Worm (Caenorhabditis elegans) whole organism, midembryonic: Measurements from ENCODE around the gene tax-6.

Experiments used
- T22C8.4 ChIP-seq: fragments of 200-800 bp; sonication (Bioruptor generic); IDR thresholded peaks from 2 replicates; pipeline ENCODE4 v1.3.6; 2022; ENCODE audit warnings: missing genetic modification characterization, missing compliant biosample characterization
- cog-1 ChIP-seq: sonication (generic microtip); optimal IDR thresholded peaks from 2 replicates; lab custom pipeline; 2016; ENCODE audit warnings: missing genetic modification characterization, missing compliant biosample characterization
- flt-1 ChIP-seq: fragments of 200-800 bp; sonication (Bioruptor generic); IDR thresholded peaks from 2 replicates; pipeline ENCODE4 v1.3.6; 2022; ENCODE audit warnings: missing genetic modification characterization, missing compliant biosample characterization
- klf-2 ChIP-seq: fragments of 200-800 bp; sonication (Bioruptor generic); conservative IDR thresholded peaks from 2 replicates; pipeline ENCODE4 v1.3.6; 2022; ENCODE audit warnings: missing genetic modification reagents, missing genetic modification characterization, missing compliant biosample characterization
- med-1 ChIP-seq: sonication (generic microtip); optimal IDR thresholded peaks from 2 replicates; lab custom pipeline; 2017; ENCODE audit warnings: missing genetic modification characterization, mild to moderate bottlenecking, missing compliant biosample characterization, antibody characterized with exemption, missing genetic modification reagents; ENCODE audit not compliant: insufficient read depth
- ref-1 ChIP-seq: fragments of 200-800 bp; sonication (Bioruptor generic); conservative IDR thresholded peaks from 2 replicates; pipeline ENCODE4 v1.3.6; 2022; ENCODE audit warnings: missing genetic modification reagents, missing genetic modification characterization, missing compliant biosample characterization
- tab-1 ChIP-seq: fragments of 200-800 bp; sonication (Bioruptor generic); IDR thresholded peaks from 2 replicates; pipeline ENCODE4 v1.3.6; 2022; ENCODE audit warnings: missing genetic modification characterization, missing compliant biosample characterization
- ztf-23 ChIP-seq: fragments of 200-800 bp; sonication (Bioruptor generic); IDR thresholded peaks from 2 replicates; pipeline ENCODE4 v1.3.6; 2022; ENCODE audit warnings: missing genetic modification reagents, missing genetic modification characterization, missing compliant biosample characterization
- ztf-29 ChIP-seq: fragments of 200-800 bp; sonication (Bioruptor generic); IDR thresholded peaks from 2 replicates; pipeline ENCODE4 v1.3.6; 2022; ENCODE audit warnings: missing genetic modification reagents, missing genetic modification characterization, missing compliant biosample characterization

The tax-6 gene

ce11 chrIV:10502345-10502744 is 945 bp upstream of the tax-6 start:
- no peak for TF ChIP-seq tab-1 (GFP tag; lab: Robert Waterston, UW)
- TF ChIP-seq ztf-29, result no peak
- TF ChIP-seq med-1 (GFP tag; lab: Kevin White, UChicago), result no peak
- TF ChIP-seq klf-2, result no peak
- TF ChIP-seq ztf-23 (GFP tag; lab: Robert Waterston, UW), result no peak
- no peak for TF ChIP-seq T22C8.4 (GFP tag; lab: Robert Waterston, UW)
- no peak for TF ChIP-seq flt-1
- TF ChIP-seq cog-1 (tag; lab: Kevin White, UChicago), result no peak
- no peak for TF ChIP-seq ref-1 (GFP tag; lab: Robert Waterston, UW)

- TF ChIP-seq flt-1 (no peak), ztf-29 (no peak), tab-1 (GFP tag; lab: Robert Waterston, UW) (no peak), ztf-23 (GFP tag; lab: Robert Waterston, UW) (no peak), ref-1 (GFP tag; lab: Robert Waterston, UW) (no peak), cog-1 (tag; lab: Kevin White, UChicago) (no peak), klf-2 (no peak), med-1 (GFP tag; lab: Kevin White, UChicago) (no peak), T22C8.4 (GFP tag; lab: Robert Waterston, UW) (no peak)
Measured at ce11 chrIV:10500481-10500880, 919 bp downstream of the tax-6 start.

- TF ChIP-seq med-1 (GFP tag; lab: Kevin White, UChicago) (no peak), flt-1 (no peak), ztf-23 (GFP tag; lab: Robert Waterston, UW) (0 out of 2 replicates have a peak, but pooled peaks have one; percentile 43), ref-1 (GFP tag; lab: Robert Waterston, UW) (no peak), klf-2 (no peak)
Measured at ce11 chrIV:10499948-10500356, 1.4 kb downstream of the tax-6 start.

- TF ChIP-seq ztf-29 (no peak), ref-1 (GFP tag; lab: Robert Waterston, UW) (no peak), flt-1 (no peak), tab-1 (GFP tag; lab: Robert Waterston, UW) (no peak), med-1 (GFP tag; lab: Kevin White, UChicago) (no peak), T22C8.4 (GFP tag; lab: Robert Waterston, UW) (no peak), cog-1 (tag; lab: Kevin White, UChicago) (no peak), ztf-23 (GFP tag; lab: Robert Waterston, UW) (no peak), klf-2 (no peak)
Measured at ce11 chrIV:10498401-10498800, 3.0 kb downstream of the tax-6 start.

- TF ChIP-seq med-1 (GFP tag; lab: Kevin White, UChicago) (no peak), ztf-23 (GFP tag; lab: Robert Waterston, UW) (no peak), flt-1 (no peak), T22C8.4 (GFP tag; lab: Robert Waterston, UW) (no peak), ref-1 (GFP tag; lab: Robert Waterston, UW) (no peak), cog-1 (tag; lab: Kevin White, UChicago) (no peak), tab-1 (GFP tag; lab: Robert Waterston, UW) (no peak), ztf-29 (no peak), klf-2 (no peak)
Measured at ce11 chrIV:10489409-10489808, 12.0 kb downstream of the tax-6 start.

DNA sequence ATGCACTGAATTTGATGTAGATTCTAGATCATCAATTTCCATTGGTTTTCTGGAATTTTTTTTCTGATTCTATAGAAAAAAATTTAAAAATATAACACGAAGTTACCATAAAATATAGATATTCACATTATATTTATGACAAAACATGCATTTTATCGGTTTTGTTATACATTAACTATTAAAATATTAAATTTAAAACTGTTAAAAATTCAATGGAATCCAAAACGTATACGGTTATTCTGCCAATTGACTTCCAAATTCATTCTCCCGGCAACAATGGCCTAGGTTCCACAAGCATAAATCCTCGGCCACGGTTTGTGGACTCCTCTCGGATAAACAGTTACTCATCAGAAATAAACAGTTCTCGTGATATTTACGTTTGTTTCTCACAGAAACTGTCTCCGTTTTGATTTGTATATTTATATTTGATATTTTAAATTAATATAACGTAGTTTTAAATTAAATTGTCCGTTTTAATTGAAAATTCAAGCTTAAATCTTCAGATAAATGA is 17.7 kb downstream of the tax-6 start, which contains the start of the genes F01D4.5 and ced-5:
Gene F01D4.5 (minus strand): TSS at position 51 of the 511 bp plus-strand sequence.
Gene ced-5 (plus strand): TSS at position 504 of the 511 bp plus-strand sequence.
- no peak for TF ChIP-seq klf-2
- peak; percentile 42; the same call in 1 of the 2 replicates for TF ChIP-seq ztf-23 (GFP tag; lab: Robert Waterston, UW)
- TF ChIP-seq med-1 (GFP tag; lab: Kevin White, UChicago), result no peak
- 0 out of 2 replicates have a peak, but pooled peaks have one; percentile 18 for TF ChIP-seq T22C8.4 (GFP tag; lab: Robert Waterston, UW)
- TF ChIP-seq flt-1, result peak; percentile 83
- peak; percentile 64 for TF ChIP-seq cog-1 (tag; lab: Kevin White, UChicago)
- no peak for TF ChIP-seq ztf-29
- TF ChIP-seq tab-1 (GFP tag; lab: Robert Waterston, UW), result no peak
- no peak for TF ChIP-seq ref-1 (GFP tag; lab: Robert Waterston, UW)

DNA sequence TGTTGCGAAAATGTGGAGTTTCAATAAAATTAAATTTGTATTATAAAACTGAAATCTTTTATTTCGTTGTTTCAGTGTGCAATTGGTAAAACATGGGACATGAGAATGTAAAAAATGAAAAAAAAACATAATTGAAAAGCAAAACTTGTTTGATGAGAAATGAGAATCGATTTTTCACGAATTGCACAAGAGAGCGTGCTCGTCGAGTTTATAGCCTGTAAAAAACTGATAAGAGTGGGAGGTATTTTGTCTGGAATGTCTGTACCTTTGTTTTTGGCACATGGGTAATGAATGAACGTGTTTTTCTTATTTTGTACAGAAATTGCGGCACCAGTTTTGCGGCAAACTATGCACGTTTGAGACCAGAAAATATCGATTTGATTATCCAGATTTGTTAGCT is 18.8 kb downstream of the tax-6 start:
- no peak for TF ChIP-seq T22C8.4 (GFP tag; lab: Robert Waterston, UW)
- TF ChIP-seq med-1 (GFP tag; lab: Kevin White, UChicago), result no peak
- no peak for TF ChIP-seq ztf-29
- no peak for TF ChIP-seq flt-1
- no peak for TF ChIP-seq ztf-23 (GFP tag; lab: Robert Waterston, UW)

- TF ChIP-seq tab-1 (GFP tag; lab: Robert Waterston, UW) (no peak), T22C8.4 (GFP tag; lab: Robert Waterston, UW) (no peak), ztf-29 (no peak), med-1 (GFP tag; lab: Kevin White, UChicago) (no peak), flt-1 (no peak), ref-1 (GFP tag; lab: Robert Waterston, UW) (no peak), klf-2 (no peak), cog-1 (tag; lab: Kevin White, UChicago) (no peak), ztf-23 (GFP tag; lab: Robert Waterston, UW) (no peak)
Measured at ce11 chrIV:10481695-10482094, 19.7 kb downstream of the tax-6 start, which contains the start of gene egl-21. Gene egl-21 (minus strand): TSS chrIV:10481844.

ce11 chrIV:10475234-10475633 is 26.2 kb downstream of the tax-6 start:
- TF ChIP-seq klf-2, result no peak
- TF ChIP-seq flt-1, result no peak
- no peak for TF ChIP-seq ztf-23 (GFP tag; lab: Robert Waterston, UW)
- TF ChIP-seq T22C8.4 (GFP tag; lab: Robert Waterston, UW), result no peak
- TF ChIP-seq cog-1 (tag; lab: Kevin White, UChicago), result no peak
- no peak for TF ChIP-seq med-1 (GFP tag; lab: Kevin White, UChicago)
- TF ChIP-seq ztf-29, result no peak
- no peak for TF ChIP-seq ref-1 (GFP tag; lab: Robert Waterston, UW)
- TF ChIP-seq tab-1 (GFP tag; lab: Robert Waterston, UW), result no peak
